Fruit fly (Drosophila melanogaster): ENCODE data around the gene fabp.

DNA sequence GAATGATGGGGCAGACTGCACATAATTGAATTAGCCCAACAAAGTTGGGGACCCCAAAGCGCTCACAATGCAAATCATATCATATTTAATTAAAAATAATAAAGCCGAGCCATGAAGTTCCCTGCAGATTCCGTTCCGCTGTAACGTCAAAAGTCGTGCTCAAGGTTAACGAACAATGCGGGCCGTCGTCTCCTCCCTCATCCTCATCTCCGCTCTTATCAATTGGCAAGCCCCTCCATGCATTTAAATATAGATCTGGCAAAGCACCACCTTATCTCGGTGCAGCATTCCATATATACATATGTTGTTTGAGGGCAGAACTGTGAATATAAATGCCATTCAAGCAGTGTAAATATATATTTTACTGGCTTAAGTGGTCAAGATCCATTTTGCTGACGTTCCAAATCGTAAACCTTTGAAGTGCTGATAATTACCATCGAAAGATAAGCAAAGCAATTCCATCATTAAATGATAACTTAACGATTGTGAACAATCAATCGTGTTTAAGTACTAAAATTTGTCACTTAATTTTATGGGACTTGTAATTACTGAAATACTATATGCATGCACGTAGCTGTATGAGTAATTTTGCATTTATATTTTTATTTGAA lies 2.0 kb downstream of the fabp start:
- TF ChIP-seq CG8478 (optimal IDR thresholded peaks at IDR 0.05) (no peak), psq (GFP tag; optimal IDR thresholded peaks at IDR 0.05) (no peak), seq (GFP tag; IDR thresholded peaks at IDR 0.05) (no peak)
